Fruit fly (Drosophila melanogaster) S2 (cell line): ENCODE data around the gene lark.

Experiments
- CG8478 ChIP-seq: fragments of >200 bp; optimal IDR thresholded peaks from 2 replicates; lab custom pipeline; 2018
- CTCF ChIP-seq, 2 experiments: fragments of >200 bp; optimal IDR thresholded peaks; 2 replicates each; lab custom pipeline; 2018

- TF ChIP-seq CTCF (optimal IDR thresholded peaks at IDR 0.05; lab: Kevin White, UChicago) = no peak
- TF ChIP-seq CG8478 (lab: Kevin White, UChicago) = no peak
These were observed 19.3 kb upstream of the lark start, which contains the start of gene CG8607 for dm6 chr3L:7319768-7320167.
